Fruit fly (Drosophila melanogaster): ENCODE results near the gene Pfdn6.

DNA sequence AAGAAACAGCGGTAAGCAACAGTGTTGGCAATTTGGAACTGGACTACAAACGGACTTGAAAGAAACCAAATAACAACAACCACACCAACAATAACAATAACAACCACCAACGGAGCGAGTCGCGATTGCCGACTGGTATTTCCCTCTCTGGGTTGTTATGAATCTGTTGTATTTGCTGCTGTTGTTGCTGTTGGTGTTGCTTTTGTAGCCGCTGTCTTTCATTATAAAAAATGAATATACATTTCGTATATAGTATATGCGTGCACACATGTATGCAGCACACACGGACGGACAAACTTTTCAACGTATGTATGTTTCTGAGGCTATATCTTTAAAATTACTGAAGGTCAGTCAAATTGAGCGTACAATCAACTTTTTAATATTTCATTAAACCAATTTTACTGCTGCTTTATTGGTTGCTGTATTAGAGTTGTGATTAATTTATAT lies 20.0 kb upstream of the Pfdn6 start:
- no peak for TF ChIP-seq fkh (GFP tag; optimal IDR thresholded peaks at IDR 0.05)
- TF ChIP-seq Ets96B (tag; optimal IDR thresholded peaks at IDR 0.05) = no peak
- no peak for TF ChIP-seq Blimp-1 (GFP tag; optimal IDR thresholded peaks at IDR 0.05)
- no peak for TF ChIP-seq CG16779 (tag; optimal IDR thresholded peaks at IDR 0.05)
- TF ChIP-seq Eip75B (GFP tag; optimal IDR thresholded peaks at IDR 0.05) = no peak
- no peak for TF ChIP-seq topi (GFP tag; optimal IDR thresholded peaks at IDR 0.05)
- no peak for TF ChIP-seq CG4318 (GFP tag; optimal IDR thresholded peaks at IDR 0.05)
- no peak for TF ChIP-seq CG1621 (tag; optimal IDR thresholded peaks at IDR 0.05)
- TF ChIP-seq CG32006 (GFP tag; optimal IDR thresholded peaks at IDR 0.05) = no peak
- TF ChIP-seq esn (GFP tag; optimal IDR thresholded peaks at IDR 0.05) = no peak
- no peak for TF ChIP-seq CG9139 (GFP tag; optimal IDR thresholded peaks at IDR 0.05)
- no peak for TF ChIP-seq Hr39 (GFP tag; optimal IDR thresholded peaks at IDR 0.05)
- no peak for TF ChIP-seq Sox14 (GFP tag; optimal IDR thresholded peaks at IDR 0.05)
- no peak for TF ChIP-seq ss (GFP tag; optimal IDR thresholded peaks at IDR 0.05)

All from whole organism, prepupa.